Fruit fly (Drosophila melanogaster) whole organism, pupa: Measurements from ENCODE around the gene CG31253.
A peak's percentile ranks its signal among the peaks of the same experiment; 100 is the strongest.

ENCODE experiments used
- CG12605 ChIP-seq: fragments of 200-800 bp; sonication (Bioruptor generic); IDR thresholded peaks from 2 replicates; pipeline ENCODE4 v1.3.6; 2022; ENCODE audit warnings: missing biosample characterization, missing genetic modification characterization
- CG13204 ChIP-seq: fragments of 200-800 bp; sonication (Bioruptor generic); optimal IDR thresholded peaks from 2 replicates; lab custom pipeline; 2018; ENCODE audit warnings: missing biosample characterization, mild to moderate bottlenecking, missing genetic modification characterization, moderate library complexity
- CG14655 ChIP-seq: fragments of 200-800 bp; sonication (Bioruptor generic); optimal IDR thresholded peaks from 3 replicates; lab custom pipeline; 2017; ENCODE audit warnings: mild to moderate bottlenecking, missing biosample characterization, missing genetic modification reagents, missing genetic modification characterization
- CG15710 ChIP-seq: fragments of 200-800 bp; sonication (Bioruptor generic); optimal IDR thresholded peaks from 2 replicates; lab custom pipeline; 2018; ENCODE audit warnings: missing biosample characterization, mild to moderate bottlenecking, missing genetic modification characterization, moderate library complexity
- CG17806 ChIP-seq: fragments of 200-800 bp; sonication (Bioruptor generic); optimal IDR thresholded peaks from 2 replicates; lab custom pipeline; 2018; ENCODE audit warnings: missing biosample characterization, mild to moderate bottlenecking, missing genetic modification characterization, moderate library complexity
- CG32121 ChIP-seq: fragments of 200-800 bp; sonication (Bioruptor generic); IDR thresholded peaks from 2 replicates; pipeline ENCODE4 v1.3.6; 2022; ENCODE audit warnings: missing biosample characterization, missing genetic modification characterization
- CG34367 ChIP-seq: fragments of 200-800 bp; sonication (Bioruptor generic); optimal IDR thresholded peaks from 2 replicates; lab custom pipeline; 2018; ENCODE audit warnings: missing biosample characterization, mild to moderate bottlenecking, missing genetic modification characterization
- CG4496 ChIP-seq: fragments of 200-800 bp; sonication (Bioruptor generic); IDR thresholded peaks from 3 replicates; pipeline ENCODE4 v1.3.6; 2022; ENCODE audit warnings: missing biosample characterization, missing genetic modification characterization
- CG8159 ChIP-seq: fragments of 200-800 bp; sonication (Bioruptor generic); optimal IDR thresholded peaks from 3 replicates; lab custom pipeline; 2018; ENCODE audit warnings: missing biosample characterization, mild to moderate bottlenecking, missing genetic modification characterization, moderate library complexity
- CG8301 ChIP-seq: fragments of 200-800 bp; sonication (Bioruptor generic); optimal IDR thresholded peaks from 2 replicates; lab custom pipeline; 2018; ENCODE audit warnings: missing biosample characterization, mild to moderate bottlenecking, missing genetic modification characterization
- CG9948 ChIP-seq: fragments of 200-800 bp; sonication (Bioruptor generic); optimal IDR thresholded peaks from 2 replicates; lab custom pipeline; 2018; ENCODE audit warnings: missing biosample characterization, mild to moderate bottlenecking, missing genetic modification characterization, moderate library complexity
- D1 ChIP-seq: fragments of 200-800 bp; sonication (Bioruptor generic); optimal IDR thresholded peaks from 2 replicates; lab custom pipeline; 2018; ENCODE audit warnings: missing biosample characterization, mild to moderate bottlenecking, missing genetic modification characterization, moderate library complexity
- EcR ChIP-seq: fragments of 200-800 bp; sonication (Bioruptor generic); optimal IDR thresholded peaks from 3 replicates; lab custom pipeline; 2019; ENCODE audit warnings: missing biosample characterization, missing genetic modification characterization, mild to moderate bottlenecking, moderate library complexity, missing genetic modification reagents
- Ets98B ChIP-seq: fragments of 200-800 bp; sonication (Bioruptor generic); IDR thresholded peaks from 2 replicates; pipeline ENCODE4 v1.3.6; 2022; ENCODE audit warnings: missing biosample characterization, missing genetic modification characterization
- Pif1A ChIP-seq: fragments of 200-800 bp; sonication (Bioruptor generic); optimal IDR thresholded peaks from 3 replicates; lab custom pipeline; 2016; ENCODE audit warnings: missing biosample characterization, missing genetic modification characterization
- Snoo ChIP-seq: fragments of 200-800 bp; sonication (Bioruptor generic); optimal IDR thresholded peaks from 3 replicates; lab custom pipeline; 2017; ENCODE audit warnings: missing biosample characterization, mild to moderate bottlenecking, missing genetic modification characterization, inconsistent platforms
- fd96Ca ChIP-seq: fragments of 200-800 bp; sonication (Bioruptor generic); IDR thresholded peaks from 3 replicates; pipeline ENCODE4 v1.3.6; 2022; ENCODE audit warnings: missing biosample characterization, missing genetic modification characterization
- gl ChIP-seq: fragments of 200-800 bp; sonication (Bioruptor generic); optimal IDR thresholded peaks from 2 replicates; lab custom pipeline; 2018; ENCODE audit warnings: missing biosample characterization, mild to moderate bottlenecking, missing genetic modification characterization
- rn ChIP-seq: fragments of 200-800 bp; sonication (Bioruptor generic); IDR thresholded peaks from 2 replicates; pipeline ENCODE4 v1.3.6; 2022; ENCODE audit warnings: missing biosample characterization, missing genetic modification characterization

Gene CG31253

DNA sequence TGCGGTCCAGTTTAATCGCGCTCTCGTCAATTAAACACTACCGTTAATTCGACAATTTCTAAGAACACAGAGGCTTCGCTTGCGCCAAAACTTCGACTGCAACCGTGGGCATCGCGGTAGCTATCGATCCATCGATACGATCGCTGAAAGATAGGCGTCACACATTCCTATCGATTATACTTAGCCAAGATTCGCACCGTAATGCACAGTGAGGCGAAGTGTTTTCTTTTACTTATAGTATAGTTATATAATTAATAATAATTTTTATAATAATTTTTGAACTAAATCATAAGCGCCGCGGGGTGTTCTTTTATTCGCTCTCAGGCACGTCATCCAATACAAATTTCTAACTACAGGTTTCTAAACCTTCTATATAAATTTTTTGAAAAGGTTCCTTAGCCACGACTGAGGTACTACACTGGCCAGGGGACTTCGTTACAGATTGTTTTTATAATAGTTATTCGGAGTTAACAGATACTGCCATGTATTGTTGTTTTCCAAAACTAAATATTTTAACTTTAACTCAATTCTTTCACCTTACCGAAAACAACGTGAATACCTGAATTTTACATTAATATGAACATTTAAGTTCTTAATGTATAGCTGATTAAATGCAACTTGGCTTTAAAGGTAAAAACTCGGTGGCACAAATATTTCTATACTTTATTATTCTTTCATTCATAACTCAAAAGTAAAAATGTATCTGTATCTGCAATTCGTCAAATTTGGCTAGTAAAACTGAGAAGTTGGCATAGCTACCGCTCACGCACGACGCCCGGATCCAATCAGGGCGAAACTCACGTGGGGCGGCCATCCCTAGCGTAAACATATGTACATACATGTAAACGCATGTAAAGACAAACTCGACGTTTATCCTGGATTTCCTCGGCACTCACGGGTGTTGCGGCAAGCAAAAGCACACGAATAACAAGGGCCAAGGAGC is 22.4 kb downstream of the CG31253 start, which contains the start of the genes NSD and BOD1:
Gene NSD (minus strand): TSS at position 102 of the 943 bp plus-strand sequence.
Gene BOD1 (plus strand): TSS at position 494 of the 943 bp plus-strand sequence.
- peak; percentile 16 for TF ChIP-seq Snoo (tag; lab: Kevin White, UChicago)
- peak; percentile 44 for TF ChIP-seq CG17806 (tag; lab: Kevin White, UChicago)
- no peak for TF ChIP-seq CG14655 (GFP tag; lab: Kevin White, UChicago)
- no peak for TF ChIP-seq D1 (tag; lab: Kevin White, UChicago)
- no peak for TF ChIP-seq CG12605
- TF ChIP-seq fd96Ca = peak; percentile 65; the same call in 2 of the 3 replicates
- peak; percentile 14 for TF ChIP-seq CG15710 (tag; lab: Kevin White, UChicago)
- TF ChIP-seq CG9948 (tag; lab: Kevin White, UChicago) = peak; percentile 4
- peak; percentile 46; the same call in 2 of the 3 replicates for TF ChIP-seq CG4496 (GFP tag; lab: Robert Waterston, UW)
- TF ChIP-seq Ets98B = peak; percentile 54

DNA sequence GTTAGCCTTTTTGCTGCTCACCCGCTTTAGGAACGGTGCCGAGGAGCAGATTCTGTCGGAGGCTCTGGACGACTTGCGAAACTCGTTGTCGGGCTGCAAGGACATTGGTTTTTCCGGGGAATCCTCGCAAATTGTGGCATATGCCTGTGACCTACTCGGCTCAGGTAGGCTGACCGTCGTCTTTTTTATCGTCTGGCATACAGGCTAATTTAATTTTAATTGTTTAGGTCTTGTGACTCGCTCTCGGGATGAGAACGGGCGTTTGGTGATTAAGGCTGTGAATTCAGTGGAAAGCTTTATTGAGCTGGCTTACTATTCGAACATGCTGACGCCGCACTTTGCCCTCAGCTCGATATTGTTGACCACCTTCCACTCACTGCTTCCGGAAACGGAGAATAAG is 28.9 kb downstream of the CG31253 start:
- no peak for TF ChIP-seq CG32121 (GFP tag; lab: Robert Waterston, UW)

DNA sequence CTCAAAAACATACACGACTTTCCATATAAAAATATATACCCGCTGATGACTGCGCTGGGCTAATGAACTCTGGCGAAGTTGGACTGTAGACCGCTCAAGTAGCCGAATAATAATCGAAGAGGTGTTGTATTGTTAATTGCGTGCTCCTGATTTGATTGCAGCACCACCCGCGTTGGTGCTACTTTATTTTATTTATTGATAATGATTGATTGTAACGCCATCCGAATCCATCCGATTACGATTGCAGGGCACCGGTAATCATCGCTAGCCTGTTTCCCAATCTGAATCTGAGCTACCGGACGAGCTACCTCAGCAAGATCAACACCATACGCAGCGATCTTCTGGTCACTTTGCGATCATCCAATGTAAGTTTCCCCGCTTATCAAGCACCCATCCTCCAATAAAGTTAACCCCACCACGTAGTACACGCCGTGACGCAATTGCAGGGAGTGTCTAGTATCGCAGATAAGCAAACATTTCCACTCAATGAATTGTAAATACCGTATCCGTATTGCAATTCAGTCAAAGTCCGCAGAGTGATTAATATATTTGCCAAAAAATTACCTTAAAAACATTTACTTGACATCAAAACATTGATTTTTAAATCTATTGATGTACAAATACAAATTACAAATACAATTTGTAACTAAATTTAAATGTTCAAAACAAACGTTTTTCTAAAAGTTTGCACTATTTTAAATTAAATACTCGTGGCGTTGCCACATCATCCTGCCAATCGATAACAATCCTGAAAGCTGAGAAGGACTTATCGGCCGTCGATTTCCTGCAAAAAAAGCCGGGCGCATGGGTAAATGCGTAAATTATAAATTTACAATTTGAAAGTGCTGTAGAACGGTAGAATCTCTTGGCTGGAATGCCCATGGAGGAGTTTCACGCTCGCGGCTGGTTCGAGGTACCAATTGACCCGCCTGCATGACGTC is 31.1 kb downstream of the CG31253 start:
- TF ChIP-seq fd96Ca (no peak), gl (peak; percentile 17), Ets98B (no peak), CG4496 (GFP tag; lab: Robert Waterston, UW) (0 out of 3 replicates have a peak, but pooled peaks have one; percentile 18), CG34367 (tag; lab: Kevin White, UChicago) (no peak), CG14655 (GFP tag; lab: Kevin White, UChicago) (no peak), EcR (peak; percentile 58)

DNA sequence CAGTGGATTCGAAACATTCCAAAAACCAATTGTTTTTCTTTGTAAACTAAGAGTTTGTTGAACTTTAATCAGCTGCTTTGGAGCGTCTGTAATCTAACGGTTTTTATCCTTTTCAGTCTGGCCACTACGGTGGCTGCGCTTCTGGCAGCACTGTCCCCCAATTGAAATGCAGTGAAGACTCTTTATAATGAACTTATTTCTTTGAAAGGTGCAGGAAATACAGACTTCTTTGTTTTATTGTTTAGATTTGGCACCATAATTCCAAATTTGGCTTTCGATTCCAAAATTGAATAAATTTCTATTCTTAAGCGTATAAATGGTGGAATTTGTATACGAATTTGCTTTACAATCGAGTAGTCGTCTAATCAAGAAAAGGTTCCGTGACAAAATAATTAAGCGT is 32.2 kb downstream of the CG31253 start, which contains the start of gene nenya:
Gene nenya (minus strand): TSS at position 35 of the 400 bp plus-strand sequence.
- TF ChIP-seq gl (no peak), Snoo (tag; lab: Kevin White, UChicago) (no peak), EcR (peak; percentile 60), CG17806 (tag; lab: Kevin White, UChicago) (no peak)

DNA sequence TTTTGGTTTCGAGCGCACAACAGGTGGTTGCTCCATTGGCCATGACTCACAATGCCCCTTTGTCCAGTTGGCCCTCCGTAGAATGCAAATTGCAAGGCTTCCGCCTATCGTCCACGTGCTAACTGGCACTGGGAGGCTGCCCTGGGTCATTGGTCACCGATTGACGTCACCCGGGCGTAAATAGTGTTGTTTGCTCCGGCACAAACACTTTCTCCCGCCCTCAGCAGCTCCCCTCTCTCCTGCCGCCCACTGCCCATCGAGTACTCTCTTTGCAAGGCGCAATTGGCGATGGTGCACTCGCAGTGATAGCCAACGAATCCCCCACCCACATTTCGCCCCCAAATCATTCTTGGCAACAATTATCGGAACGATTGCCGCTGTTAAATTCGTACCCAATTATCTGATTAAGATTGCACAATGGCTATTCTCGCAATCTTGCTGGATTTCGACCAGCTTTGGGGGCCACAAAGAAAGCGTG is 33.6 kb downstream of the CG31253 start:
- TF ChIP-seq CG12605 (no peak), EcR (peak; percentile 62)

DNA sequence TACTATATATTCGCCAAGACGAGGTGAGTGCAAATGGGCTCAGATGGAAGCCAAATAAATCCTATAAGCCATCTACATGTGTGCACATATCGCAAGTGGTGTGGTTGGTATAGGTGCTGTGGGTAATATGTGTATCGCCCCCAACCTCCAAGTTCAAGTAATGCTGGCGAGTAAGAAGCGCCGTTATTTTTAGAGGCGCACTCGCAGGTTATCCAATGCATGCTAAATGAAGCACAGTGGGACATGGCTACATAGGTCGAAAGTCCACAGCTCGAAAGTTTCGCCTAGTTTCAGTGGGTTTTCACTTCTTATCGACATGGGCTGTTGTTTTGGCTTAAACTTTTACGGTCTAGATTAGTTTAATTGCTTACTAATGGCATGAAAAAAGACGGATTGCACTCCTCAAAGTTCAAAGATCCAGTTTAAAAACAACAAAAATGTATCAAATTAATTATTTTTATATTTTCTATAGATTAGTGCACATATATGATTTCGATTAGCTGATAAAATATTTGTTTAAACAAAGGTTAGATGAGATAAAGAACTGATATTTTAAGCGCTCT is 34.3 kb downstream of the CG31253 start:
- TF ChIP-seq CG13204 (GFP tag; lab: Kevin White, UChicago) (no peak), CG8301 (peak; percentile 5), Pif1A (GFP tag; lab: Kevin White, UChicago) (no peak), CG14655 (GFP tag; lab: Kevin White, UChicago) (peak; percentile 42), CG8159 (tag; lab: Kevin White, UChicago) (peak; percentile 44), CG4496 (GFP tag; lab: Robert Waterston, UW) (peak; percentile 6; the same call in 1 of the 3 replicates), EcR (peak; percentile 42), rn (GFP tag; lab: Robert Waterston, UW) (0 out of 2 replicates have a peak, but pooled peaks have one; percentile 24), CG15710 (tag; lab: Kevin White, UChicago) (peak; percentile 10)
